Fruit fly (Drosophila melanogaster) S2 (cell line): ENCODE data around the gene CG1789.

Experiments
- CG8478 ChIP-seq: fragments of >200 bp; optimal IDR thresholded peaks from 2 replicates; lab custom pipeline; 2018
- CTCF ChIP-seq, 2 experiments: fragments of >200 bp; optimal IDR thresholded peaks; 2 replicates each; lab custom pipeline; 2018

- TF ChIP-seq CTCF (optimal IDR thresholded peaks at IDR 0.05; lab: Kevin White, UChicago): no peak
- TF ChIP-seq CG8478: no peak
Observed at dm6 chrX:8732379-8732778, 12.1 kb downstream of the CG1789 start.
